Worm (Caenorhabditis elegans): ENCODE data around the gene C35A5.11.

DNA sequence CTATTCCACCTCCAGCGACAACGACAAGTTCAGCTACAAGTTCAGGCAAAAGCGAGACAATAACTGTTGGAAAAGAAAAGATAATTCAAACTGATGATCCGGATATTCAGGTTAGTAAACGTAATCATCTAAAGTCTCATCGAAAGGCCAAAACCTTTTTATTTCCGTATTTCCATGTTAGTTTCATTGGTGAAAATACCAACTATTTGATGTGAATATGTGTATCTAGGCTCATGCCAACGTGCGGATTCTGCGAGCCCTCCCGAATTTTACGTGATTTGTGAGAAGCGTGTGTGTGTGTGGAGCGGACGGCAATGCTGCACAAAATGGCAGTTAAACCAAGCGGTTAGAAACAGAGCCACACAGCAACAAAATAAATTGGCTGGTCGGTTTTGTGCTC lies 31.9 kb downstream of the C35A5.11 start:
- TF ChIP-seq ref-1 (GFP tag; conservative IDR thresholded peaks at IDR 0.05) (no peak), flt-1 (GFP tag; IDR thresholded peaks at IDR 0.05) (no peak), med-1 (GFP tag; optimal IDR thresholded peaks at IDR 0.05; ENCODE audit: insufficient read depth) (no peak)

All from whole organism, midembryonic.